Fruit fly (Drosophila melanogaster): ENCODE measurements around the gene Axs.

The Axs gene

dm6 chrX:16640260-16641100, 43.2 kb downstream of the Axs start, which contains the start of the genes SNRPG and mthl1 (continued):
- peak; percentile 85 for TF ChIP-seq Ets97D (GFP tag; optimal IDR thresholded peaks at IDR 0.05)
- TF ChIP-seq Dek (tag; optimal IDR thresholded peaks at IDR 0.05): peak; percentile 82
- peak; percentile 65 for TF ChIP-seq CG34224 (GFP tag; IDR thresholded peaks at IDR 0.05; ENCODE audit: partially characterized antibody)
- TF ChIP-seq zfh2 (GFP tag; optimal IDR thresholded peaks at IDR 0.05): peak; percentile 88
- peak; percentile 77 for TF ChIP-seq ewg (GFP tag; optimal IDR thresholded peaks at IDR 0.05)
- TF ChIP-seq CG10366 (GFP tag; IDR thresholded peaks at IDR 0.05): peak; percentile 49
- TF ChIP-seq MESR4 (GFP tag; optimal IDR thresholded peaks at IDR 0.05): peak; percentile 34
- peak; percentile 32 for TF ChIP-seq CG4328 (GFP tag; optimal IDR thresholded peaks at IDR 0.05)
- TF ChIP-seq CG17829 (tag; optimal IDR thresholded peaks at IDR 0.05): peak; percentile 62
- peak; percentile 91 for TF ChIP-seq rib (GFP tag; IDR thresholded peaks at IDR 0.05)
- peak; percentile 75 for TF ChIP-seq knrl (GFP tag; IDR thresholded peaks at IDR 0.05; ENCODE audit: partially characterized antibody)
- TF ChIP-seq zen2 (GFP tag; IDR thresholded peaks at IDR 0.05; ENCODE audit: partially characterized antibody): no peak
- TF ChIP-seq CG7556 (GFP tag; optimal IDR thresholded peaks at IDR 0.05): peak; percentile 61
- peak; percentile 49 for TF ChIP-seq pb (GFP tag; optimal IDR thresholded peaks at IDR 0.05)
- peak; percentile 68 for TF ChIP-seq peb (GFP tag; IDR thresholded peaks at IDR 0.05)
- peak; percentile 48 for TF ChIP-seq CG13296 (GFP tag; optimal IDR thresholded peaks at IDR 0.05)
- peak; percentile 81 for TF ChIP-seq CG12155 (GFP tag; optimal IDR thresholded peaks at IDR 0.05)
- TF ChIP-seq ind (GFP tag; optimal IDR thresholded peaks at IDR 0.05): peak; percentile 88
- no peak for TF ChIP-seq luna (GFP tag; optimal IDR thresholded peaks at IDR 0.05)
- peak; percentile 77 for TF ChIP-seq C15 (GFP tag; IDR thresholded peaks at IDR 0.05)
- peak; percentile 79 for TF ChIP-seq Sox102F (GFP tag; optimal IDR thresholded peaks at IDR 0.05)
- no peak for TF ChIP-seq CG1832 (GFP tag; optimal IDR thresholded peaks at IDR 0.05)
- TF ChIP-seq E2f2 (GFP tag; IDR thresholded peaks at IDR 0.05): peak; percentile 69
- TF ChIP-seq CG43689 (GFP tag; IDR thresholded peaks at IDR 0.05): peak; percentile 83
- TF ChIP-seq trem (tag; optimal IDR thresholded peaks at IDR 0.05): no peak
- TF ChIP-seq yki (optimal IDR thresholded peaks at IDR 0.05): no peak
- peak; percentile 95 for TF ChIP-seq CG9932 (GFP tag; IDR thresholded peaks at IDR 0.05)
- no peak for TF ChIP-seq CG8290 (GFP tag; optimal IDR thresholded peaks at IDR 0.05)
- TF ChIP-seq CG8290 (tag; optimal IDR thresholded peaks at IDR 0.05): peak in 1 of 2 experiments; percentile 82
- TF ChIP-seq pho (GFP tag; optimal IDR thresholded peaks at IDR 0.05): peak; percentile 81
- peak; percentile 70 for TF ChIP-seq hbn (GFP tag; IDR thresholded peaks at IDR 0.05; ENCODE audit: partially characterized antibody)
- peak; percentile 73 for TF ChIP-seq Antp (GFP tag; optimal IDR thresholded peaks at IDR 0.05)
- TF ChIP-seq amos (GFP tag; IDR thresholded peaks at IDR 0.05; ENCODE audit: partially characterized antibody): peak; percentile 68
- TF ChIP-seq tx (GFP tag; optimal IDR thresholded peaks at IDR 0.05): peak; percentile 77
- TF ChIP-seq grn (GFP tag; optimal IDR thresholded peaks at IDR 0.05): peak; percentile 12
- peak; percentile 23 for TF ChIP-seq org-1 (GFP tag; optimal IDR thresholded peaks at IDR 0.05)
- peak; percentile 82 for TF ChIP-seq bab2 (GFP tag; optimal IDR thresholded peaks at IDR 0.05)
- peak; percentile 89 for TF ChIP-seq HLH3B (GFP tag; IDR thresholded peaks at IDR 0.05)
- peak; percentile 31 for TF ChIP-seq CG34376 (GFP tag; optimal IDR thresholded peaks at IDR 0.05)
- TF ChIP-seq D19A (tag; optimal IDR thresholded peaks at IDR 0.05): no peak
- peak; percentile 70 for TF ChIP-seq Lim3 (GFP tag; IDR thresholded peaks at IDR 0.05)
- TF ChIP-seq row (GFP tag; IDR thresholded peaks at IDR 0.05): peak; percentile 95
- peak; percentile 52 for TF ChIP-seq CG11723 (GFP tag; optimal IDR thresholded peaks at IDR 0.05)
- peak; percentile 52 for TF ChIP-seq NC2α (GFP tag; optimal IDR thresholded peaks at IDR 0.05)
- peak; percentile 95 for TF ChIP-seq lmd (GFP tag; IDR thresholded peaks at IDR 0.05)
- TF ChIP-seq CG7839 (tag; optimal IDR thresholded peaks at IDR 0.05): peak; percentile 85
- peak; percentile 30 for TF ChIP-seq jing (GFP tag; optimal IDR thresholded peaks at IDR 0.05)
- TF ChIP-seq Chrac-16 (GFP tag; optimal IDR thresholded peaks at IDR 0.05): peak; percentile 87
- TF ChIP-seq CG15479 (GFP tag; optimal IDR thresholded peaks at IDR 0.05): no peak
- peak; percentile 45 for TF ChIP-seq pfk (GFP tag; optimal IDR thresholded peaks at IDR 0.05)

All from whole organism, embryonic.